Worm (Caenorhabditis elegans): ENCODE results near the gene dpy-18.

Gene dpy-18

DNA sequence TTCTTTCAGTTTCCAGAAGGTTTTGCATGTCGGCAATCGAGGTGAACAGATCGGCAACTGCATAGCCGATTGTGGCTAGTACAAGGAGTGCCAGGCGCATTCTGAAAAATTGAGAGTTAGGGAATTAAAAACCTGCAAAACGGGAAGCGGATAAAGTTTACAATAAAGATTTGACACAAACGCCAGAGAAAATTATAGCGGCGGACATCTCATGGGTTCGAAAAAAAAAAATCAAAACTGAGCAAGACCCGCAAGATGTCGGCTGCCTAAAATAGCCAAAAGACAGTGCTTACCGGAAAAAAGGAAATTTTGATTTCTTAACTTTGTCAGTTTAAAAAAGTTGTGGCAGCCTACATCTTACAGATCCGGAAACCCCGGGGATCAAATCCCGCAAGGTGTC, at the start of gene dpy-18:
Gene dpy-18, minus strand, starts transcription at position 101 of the 400 bp plus-strand sequence.
- TF ChIP-seq flt-1 (GFP tag; IDR thresholded peaks at IDR 0.05): no peak
- no peak for TF ChIP-seq ama-1 (optimal IDR thresholded peaks at IDR 0.05)
- TF ChIP-seq aly-1 (tag; optimal IDR thresholded peaks at IDR 0.05): no peak
- TF ChIP-seq tra-4 (tag; optimal IDR thresholded peaks at IDR 0.05): no peak
- no peak for TF ChIP-seq ceh-36 (tag; optimal IDR thresholded peaks at IDR 0.05)
- TF ChIP-seq hnd-1 (tag; optimal IDR thresholded peaks at IDR 0.05): no peak
- no peak for TF ChIP-seq tbx-37 (GFP tag; conservative IDR thresholded peaks at IDR 0.05)
- no peak for TF ChIP-seq ceh-13 (GFP tag; optimal IDR thresholded peaks at IDR 0.05)
- TF ChIP-seq ets-7 (tag; optimal IDR thresholded peaks at IDR 0.05): no peak
- no peak for TF ChIP-seq tbx-11 (GFP tag; IDR thresholded peaks at IDR 0.05)
- TF ChIP-seq sea-1 (GFP tag; conservative IDR thresholded peaks at IDR 0.05): no peak
- no peak for TF ChIP-seq hmbx-1 (tag; optimal IDR thresholded peaks at IDR 0.05)
- no peak for TF ChIP-seq pes-1 (GFP tag; IDR thresholded peaks at IDR 0.05)
- no peak for TF ChIP-seq F13C5.2 (tag; optimal IDR thresholded peaks at IDR 0.05)
- no peak for TF ChIP-seq scrt-1 (GFP tag; IDR thresholded peaks at IDR 0.05)
- TF ChIP-seq hmg-4 (GFP tag; optimal IDR thresholded peaks at IDR 0.05): no peak
- no peak for TF ChIP-seq B0310.2 (tag; optimal IDR thresholded peaks at IDR 0.05)

DNA sequence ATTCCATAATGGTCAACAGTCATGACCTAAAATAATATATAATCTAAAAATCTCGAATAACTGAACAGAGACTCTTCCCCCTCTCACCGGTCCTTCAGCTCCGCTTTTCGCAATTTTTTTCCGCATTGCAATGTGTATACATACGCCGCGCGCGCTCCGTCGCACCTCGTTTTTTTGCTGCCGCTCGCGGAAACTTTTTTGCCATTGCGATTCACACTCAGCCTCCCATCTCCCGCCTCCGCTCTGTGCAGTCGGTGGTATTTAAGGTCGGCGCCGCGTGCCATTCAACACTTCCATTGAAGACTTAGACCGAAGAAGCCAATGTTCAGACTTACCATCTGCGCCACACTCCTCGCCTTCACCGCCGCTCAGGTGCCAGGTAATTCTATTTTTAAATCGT, 49.1 kb upstream of the dpy-18 start, which contains the start of gene idpc-1:
Gene idpc-1, plus strand, starts transcription at position 301 of the 400 bp plus-strand sequence.
- no peak for TF ChIP-seq hnd-1 (tag; optimal IDR thresholded peaks at IDR 0.05)
- TF ChIP-seq B0310.2 (tag; optimal IDR thresholded peaks at IDR 0.05): no peak
- TF ChIP-seq ceh-13 (GFP tag; optimal IDR thresholded peaks at IDR 0.05): no peak
- TF ChIP-seq ama-1 (optimal IDR thresholded peaks at IDR 0.05): no peak
- no peak for TF ChIP-seq tbx-11 (GFP tag; IDR thresholded peaks at IDR 0.05)
- TF ChIP-seq pes-1 (GFP tag; IDR thresholded peaks at IDR 0.05): no peak
- TF ChIP-seq tra-4 (tag; optimal IDR thresholded peaks at IDR 0.05): no peak
- no peak for TF ChIP-seq hmg-4 (GFP tag; optimal IDR thresholded peaks at IDR 0.05)
- TF ChIP-seq F13C5.2 (tag; optimal IDR thresholded peaks at IDR 0.05): no peak
- TF ChIP-seq aly-1 (tag; optimal IDR thresholded peaks at IDR 0.05): no peak
- no peak for TF ChIP-seq sea-1 (GFP tag; conservative IDR thresholded peaks at IDR 0.05)
- no peak for TF ChIP-seq ceh-36 (tag; optimal IDR thresholded peaks at IDR 0.05)
- no peak for TF ChIP-seq hmbx-1 (tag; optimal IDR thresholded peaks at IDR 0.05)
- TF ChIP-seq ets-7 (tag; optimal IDR thresholded peaks at IDR 0.05): no peak
- no peak for TF ChIP-seq tbx-37 (GFP tag; conservative IDR thresholded peaks at IDR 0.05)
- no peak for TF ChIP-seq scrt-1 (GFP tag; IDR thresholded peaks at IDR 0.05)
- TF ChIP-seq flt-1 (GFP tag; IDR thresholded peaks at IDR 0.05): no peak

DNA sequence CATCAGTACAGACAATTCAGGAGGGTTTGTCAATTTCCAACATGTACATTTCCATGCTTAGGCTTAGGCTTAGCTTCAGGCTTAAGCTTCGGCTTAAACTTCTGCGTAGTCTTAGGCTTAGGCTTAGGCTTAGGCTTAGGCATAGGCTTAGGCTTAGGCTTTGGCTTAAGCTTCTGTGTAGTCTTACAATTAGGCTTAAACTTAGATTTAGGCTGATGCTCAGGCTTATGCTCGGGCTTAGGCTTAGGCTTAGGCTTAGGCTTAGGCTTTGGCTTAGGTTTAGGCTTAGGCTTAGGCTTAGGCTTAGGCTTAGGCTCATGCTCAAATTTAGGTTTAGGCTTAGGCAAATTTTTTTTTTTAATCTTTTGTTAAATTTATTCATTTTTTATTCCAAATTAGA, 47.0 kb upstream of the dpy-18 start:
- no peak for TF ChIP-seq scrt-1 (GFP tag; IDR thresholded peaks at IDR 0.05)
- TF ChIP-seq ceh-36 (tag; optimal IDR thresholded peaks at IDR 0.05): peak; percentile 89

DNA sequence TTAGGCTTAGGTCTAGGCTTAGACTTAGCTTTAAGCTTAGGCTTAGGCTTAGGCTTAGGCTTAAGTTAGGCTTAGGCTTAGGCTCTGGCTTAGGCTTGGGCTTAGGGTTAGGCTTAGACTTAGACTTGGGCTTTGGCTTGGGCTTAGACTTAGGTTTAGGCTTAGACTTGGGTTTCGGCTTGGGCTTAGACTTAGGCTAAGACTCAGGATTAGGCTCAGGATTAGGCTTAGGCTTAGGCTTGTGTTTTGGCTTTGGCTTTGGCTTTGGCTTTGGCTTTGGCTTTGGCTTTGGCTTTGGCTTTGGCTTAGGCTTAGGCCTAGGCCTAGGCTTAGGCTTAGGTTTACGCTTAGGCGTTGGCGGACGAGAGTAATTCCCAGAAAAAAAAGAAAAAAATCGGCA, 41.8 kb upstream of the dpy-18 start:
- TF ChIP-seq ceh-36 (tag; optimal IDR thresholded peaks at IDR 0.05) (peak; percentile 80), ama-1 (optimal IDR thresholded peaks at IDR 0.05) (no peak)

DNA sequence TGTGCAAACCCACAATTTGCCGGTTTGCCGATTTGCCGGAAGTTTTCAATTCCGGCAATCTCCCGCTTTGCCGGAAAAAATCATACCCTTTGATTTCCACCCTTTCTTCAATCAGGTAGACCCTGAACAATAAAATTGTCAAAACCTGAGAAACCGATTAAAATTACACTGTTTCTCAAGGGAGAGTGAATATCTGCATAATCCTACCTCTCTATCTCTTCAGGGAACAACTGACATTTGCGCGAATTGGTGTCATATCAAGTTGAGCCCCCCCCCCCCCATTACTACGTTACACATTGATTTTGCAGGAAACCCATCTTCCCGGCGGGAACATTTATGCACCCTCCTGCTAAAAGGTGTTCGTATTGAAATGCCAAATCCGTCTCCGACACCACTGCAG, 32.6 kb upstream of the dpy-18 start, which contains the start of gene twk-31:
Gene twk-31, plus strand, starts transcription at position 301 of the 400 bp plus-strand sequence.
- TF ChIP-seq ceh-36 (tag; optimal IDR thresholded peaks at IDR 0.05): no peak

DNA sequence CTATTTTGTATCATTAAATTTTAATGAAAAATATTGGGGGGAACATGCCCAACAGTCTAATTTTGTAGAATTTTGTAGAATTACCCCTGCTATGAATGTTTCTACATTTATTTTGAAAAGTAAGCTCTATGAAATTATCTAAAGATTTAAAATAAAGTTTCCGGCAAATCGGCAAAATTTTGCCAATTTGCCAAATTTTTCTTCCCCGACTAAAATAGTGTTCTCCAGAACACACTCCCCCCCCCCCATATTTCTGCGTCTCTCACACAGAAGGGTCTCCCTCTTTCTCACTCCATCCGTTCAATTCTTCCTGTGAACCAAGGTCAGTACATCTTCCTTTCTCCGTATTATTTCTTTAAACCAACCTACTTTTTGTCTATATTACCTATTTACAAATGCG, 27.3 kb upstream of the dpy-18 start, which contains the start of gene Y47D3B.4:
Gene Y47D3B.4, plus strand, starts transcription at position 301 of the 400 bp plus-strand sequence.
- TF ChIP-seq ama-1 (optimal IDR thresholded peaks at IDR 0.05) (no peak), scrt-1 (GFP tag; IDR thresholded peaks at IDR 0.05) (no peak), F13C5.2 (tag; optimal IDR thresholded peaks at IDR 0.05) (no peak), tbx-37 (GFP tag; conservative IDR thresholded peaks at IDR 0.05) (no peak), flt-1 (GFP tag; IDR thresholded peaks at IDR 0.05) (no peak), tbx-11 (GFP tag; IDR thresholded peaks at IDR 0.05) (no peak), tra-4 (tag; optimal IDR thresholded peaks at IDR 0.05) (no peak), ceh-13 (GFP tag; optimal IDR thresholded peaks at IDR 0.05) (no peak), hmg-4 (GFP tag; optimal IDR thresholded peaks at IDR 0.05) (no peak), hnd-1 (tag; optimal IDR thresholded peaks at IDR 0.05) (no peak), ets-7 (tag; optimal IDR thresholded peaks at IDR 0.05) (no peak), aly-1 (tag; optimal IDR thresholded peaks at IDR 0.05) (no peak)

DNA sequence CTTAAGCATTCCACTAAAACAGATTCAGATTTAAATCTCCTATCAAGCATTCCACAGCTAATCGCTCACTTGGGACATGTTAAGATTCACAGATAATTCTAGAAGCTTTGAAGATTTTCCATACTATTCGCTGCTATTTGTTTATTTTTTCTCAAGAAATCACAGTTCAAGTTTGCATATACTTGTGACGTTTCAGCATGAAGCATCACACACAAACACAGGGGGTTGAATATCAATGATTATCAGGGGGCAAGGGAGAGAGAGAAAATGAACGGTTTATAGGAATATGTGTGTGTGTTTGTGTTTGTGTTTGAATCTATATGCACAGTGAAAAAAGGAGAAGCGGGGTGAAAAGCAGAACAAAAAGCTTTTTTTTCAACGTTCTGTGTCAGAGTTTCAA, 24.9 kb upstream of the dpy-18 start, which contains the start of gene Y47D3B.12:
Gene Y47D3B.12, plus strand, starts transcription at position 301 of the 400 bp plus-strand sequence.
- TF ChIP-seq ceh-13 (GFP tag; optimal IDR thresholded peaks at IDR 0.05) (no peak), tra-4 (tag; optimal IDR thresholded peaks at IDR 0.05) (no peak), pes-1 (GFP tag; IDR thresholded peaks at IDR 0.05) (no peak), F13C5.2 (tag; optimal IDR thresholded peaks at IDR 0.05) (no peak), tbx-37 (GFP tag; conservative IDR thresholded peaks at IDR 0.05) (no peak), B0310.2 (tag; optimal IDR thresholded peaks at IDR 0.05) (no peak), scrt-1 (GFP tag; IDR thresholded peaks at IDR 0.05) (no peak), ets-7 (tag; optimal IDR thresholded peaks at IDR 0.05) (no peak), hnd-1 (tag; optimal IDR thresholded peaks at IDR 0.05) (no peak), ama-1 (optimal IDR thresholded peaks at IDR 0.05) (no peak), sea-1 (GFP tag; conservative IDR thresholded peaks at IDR 0.05) (no peak), hmg-4 (GFP tag; optimal IDR thresholded peaks at IDR 0.05) (no peak), hmbx-1 (tag; optimal IDR thresholded peaks at IDR 0.05) (no peak), flt-1 (GFP tag; IDR thresholded peaks at IDR 0.05) (no peak), ceh-36 (tag; optimal IDR thresholded peaks at IDR 0.05) (no peak), tbx-11 (GFP tag; IDR thresholded peaks at IDR 0.05) (no peak), aly-1 (tag; optimal IDR thresholded peaks at IDR 0.05) (no peak)

DNA sequence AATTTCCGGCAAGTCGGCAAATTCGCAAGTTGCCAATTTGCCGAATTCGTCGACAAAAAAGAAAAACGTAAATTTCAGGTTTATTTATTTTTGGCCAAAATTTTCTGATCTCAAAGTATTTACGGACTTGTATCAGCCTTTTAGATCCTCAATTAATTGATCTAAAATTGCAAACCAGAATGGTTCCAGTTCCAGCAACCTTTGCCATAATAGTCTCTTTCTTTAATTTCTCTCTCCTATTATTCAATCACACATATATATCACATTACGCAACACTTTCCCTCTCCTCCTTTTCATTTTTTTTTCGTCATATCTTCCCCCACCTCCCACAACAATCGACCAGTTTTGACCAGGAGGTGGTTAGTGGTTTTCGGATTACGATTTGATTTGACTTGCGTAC, 19.7 kb upstream of the dpy-18 start, which contains the start of gene Y47D3B.3:
Gene Y47D3B.3, plus strand, starts transcription at position 301 of the 400 bp plus-strand sequence.
- TF ChIP-seq tbx-37 (GFP tag; conservative IDR thresholded peaks at IDR 0.05) (no peak), aly-1 (tag; optimal IDR thresholded peaks at IDR 0.05) (no peak), B0310.2 (tag; optimal IDR thresholded peaks at IDR 0.05) (no peak), flt-1 (GFP tag; IDR thresholded peaks at IDR 0.05) (no peak)

All from whole organism, early embryonic.